Fruit fly (Drosophila melanogaster): ENCODE results near the gene svr.
A peak's percentile ranks its signal among the peaks of the same experiment; 100 is the strongest.

The svr gene

dm6 chrX:518858-519257, 22.6 kb downstream of the svr start:
- TF ChIP-seq CG4496 (GFP tag; IDR thresholded peaks at IDR 0.05), result no peak
- no peak for TF ChIP-seq fd96Ca (GFP tag; IDR thresholded peaks at IDR 0.05)
- no peak for TF ChIP-seq CG12605 (GFP tag; IDR thresholded peaks at IDR 0.05)
- no peak for TF ChIP-seq CG13204 (GFP tag; optimal IDR thresholded peaks at IDR 0.05)
- TF ChIP-seq Pif1A (GFP tag; optimal IDR thresholded peaks at IDR 0.05), result no peak
- no peak for TF ChIP-seq Ets98B (GFP tag; IDR thresholded peaks at IDR 0.05)
- no peak for TF ChIP-seq CG14655 (GFP tag; optimal IDR thresholded peaks at IDR 0.05)
- TF ChIP-seq CG10348 (GFP tag; IDR thresholded peaks at IDR 0.05), result no peak
- no peak for TF ChIP-seq D1 (tag; optimal IDR thresholded peaks at IDR 0.05)
- no peak for TF ChIP-seq CG32121 (GFP tag; IDR thresholded peaks at IDR 0.05)
- no peak for TF ChIP-seq CG8159 (tag; optimal IDR thresholded peaks at IDR 0.05)
- TF ChIP-seq CG8301 (tag; optimal IDR thresholded peaks at IDR 0.05), result no peak
- TF ChIP-seq Pif1B (GFP tag; optimal IDR thresholded peaks at IDR 0.05), result no peak
- TF ChIP-seq gl (tag; optimal IDR thresholded peaks at IDR 0.05), result no peak
- no peak for TF ChIP-seq Snoo (tag; optimal IDR thresholded peaks at IDR 0.05)
- TF ChIP-seq CG17806 (tag; optimal IDR thresholded peaks at IDR 0.05), result no peak
- no peak for TF ChIP-seq CG15710 (tag; optimal IDR thresholded peaks at IDR 0.05)
- TF ChIP-seq CG34367 (tag; optimal IDR thresholded peaks at IDR 0.05), result no peak
- TF ChIP-seq CG9948 (tag; optimal IDR thresholded peaks at IDR 0.05), result no peak
- no peak for TF ChIP-seq EcR (GFP tag; optimal IDR thresholded peaks at IDR 0.05)

dm6 chrX:520215-520861, 24.1 kb downstream of the svr start:
- TF ChIP-seq CG8159 (tag; optimal IDR thresholded peaks at IDR 0.05) (no peak), EcR (GFP tag; optimal IDR thresholded peaks at IDR 0.05) (peak; percentile 33)

- TF ChIP-seq Ets98B (GFP tag; IDR thresholded peaks at IDR 0.05), result no peak
- no peak for TF ChIP-seq CG15710 (tag; optimal IDR thresholded peaks at IDR 0.05)
- TF ChIP-seq CG34367 (tag; optimal IDR thresholded peaks at IDR 0.05), result no peak
Measured at dm6 chrX:521683-522082, 25.4 kb downstream of the svr start.

- TF ChIP-seq CG13204 (GFP tag; optimal IDR thresholded peaks at IDR 0.05) (peak; percentile 56), D1 (tag; optimal IDR thresholded peaks at IDR 0.05) (no peak), CG32121 (GFP tag; IDR thresholded peaks at IDR 0.05) (peak; percentile 85), CG8159 (tag; optimal IDR thresholded peaks at IDR 0.05) (peak; percentile 45), Pif1A (GFP tag; optimal IDR thresholded peaks at IDR 0.05) (peak; percentile 69), CG9948 (tag; optimal IDR thresholded peaks at IDR 0.05) (peak; percentile 27), CG14655 (GFP tag; optimal IDR thresholded peaks at IDR 0.05) (peak; percentile 58), EcR (GFP tag; optimal IDR thresholded peaks at IDR 0.05) (peak; percentile 49), CG12605 (GFP tag; IDR thresholded peaks at IDR 0.05) (peak; percentile 66; the same call in 1 of the 2 replicates), CG34367 (tag; optimal IDR thresholded peaks at IDR 0.05) (peak; percentile 54), CG8301 (tag; optimal IDR thresholded peaks at IDR 0.05) (peak; percentile 23), Ets98B (GFP tag; IDR thresholded peaks at IDR 0.05) (peak; percentile 92), Pif1B (GFP tag; optimal IDR thresholded peaks at IDR 0.05) (peak; percentile 48), CG17806 (tag; optimal IDR thresholded peaks at IDR 0.05) (peak; percentile 19), fd96Ca (GFP tag; IDR thresholded peaks at IDR 0.05) (peak; percentile 88), CG10348 (GFP tag; IDR thresholded peaks at IDR 0.05) (peak; percentile 30; the same call in 1 of the 2 replicates), gl (tag; optimal IDR thresholded peaks at IDR 0.05) (peak; percentile 24), Snoo (tag; optimal IDR thresholded peaks at IDR 0.05) (peak; percentile 63), rn (GFP tag; IDR thresholded peaks at IDR 0.05) (no peak), CG15710 (tag; optimal IDR thresholded peaks at IDR 0.05) (peak; percentile 35), CG4496 (GFP tag; IDR thresholded peaks at IDR 0.05) (peak; percentile 87)
Measured at dm6 chrX:522357-523043, 26.3 kb downstream of the svr start.

- TF ChIP-seq CG9948 (tag; optimal IDR thresholded peaks at IDR 0.05) (peak; percentile 97), Ets98B (GFP tag; IDR thresholded peaks at IDR 0.05) (peak; percentile 98), CG14655 (GFP tag; optimal IDR thresholded peaks at IDR 0.05) (peak; percentile 98), CG32121 (GFP tag; IDR thresholded peaks at IDR 0.05) (peak; percentile 98), CG12605 (GFP tag; IDR thresholded peaks at IDR 0.05) (peak; percentile 98), Snoo (tag; optimal IDR thresholded peaks at IDR 0.05) (peak; percentile 98), gl (tag; optimal IDR thresholded peaks at IDR 0.05) (peak; percentile 93), CG13204 (GFP tag; optimal IDR thresholded peaks at IDR 0.05) (peak; percentile 94), rn (GFP tag; IDR thresholded peaks at IDR 0.05) (peak; percentile 85), CG17806 (tag; optimal IDR thresholded peaks at IDR 0.05) (peak; percentile 96), CG15710 (tag; optimal IDR thresholded peaks at IDR 0.05) (peak; percentile 98), CG10348 (GFP tag; IDR thresholded peaks at IDR 0.05) (peak; percentile 90), CG8301 (tag; optimal IDR thresholded peaks at IDR 0.05) (peak; percentile 98), CG34367 (tag; optimal IDR thresholded peaks at IDR 0.05) (peak; percentile 95), CG8159 (tag; optimal IDR thresholded peaks at IDR 0.05) (peak; percentile 98), EcR (GFP tag; optimal IDR thresholded peaks at IDR 0.05) (peak; percentile 47), fd96Ca (GFP tag; IDR thresholded peaks at IDR 0.05) (peak; percentile 98), CG4496 (GFP tag; IDR thresholded peaks at IDR 0.05) (peak; percentile 98), Pif1A (GFP tag; optimal IDR thresholded peaks at IDR 0.05) (peak; percentile 98), D1 (tag; optimal IDR thresholded peaks at IDR 0.05) (peak; percentile 92), Pif1B (GFP tag; optimal IDR thresholded peaks at IDR 0.05) (peak; percentile 97)
Measured at dm6 chrX:523179-523851, 27.1 kb downstream of the svr start, which contains the start of gene elav. elav (minus strand) TSS chrX:523226.
